Worm (Caenorhabditis elegans): ENCODE data around the gene C10C5.3.

Gene C10C5.3

ce11 chrIV:9403761-9404420 lies 29.3 kb downstream of the C10C5.3 start (continued):
- TF ChIP-seq sptf-1 (tag; optimal IDR thresholded peaks at IDR 0.05) (no peak), aly-2 (tag; optimal IDR thresholded peaks at IDR 0.05) (no peak), zip-4 (GFP tag; optimal IDR thresholded peaks at IDR 0.05) (no peak), xbp-1 (tag; optimal IDR thresholded peaks at IDR 0.05) (peak; percentile 45), lir-3 (tag; optimal IDR thresholded peaks at IDR 0.05; ENCODE audit: poor library complexity) (no peak), rnt-1 (tag; optimal IDR thresholded peaks at IDR 0.05) (peak; percentile 45), F16B12.6 (tag; optimal IDR thresholded peaks at IDR 0.05) (no peak), hlh-17 (GFP tag; optimal IDR thresholded peaks at IDR 0.05; ENCODE audit: borderline replicate concordance) (no peak), tbx-2 (tag; optimal IDR thresholded peaks at IDR 0.05) (peak; percentile 22), nhr-20 (tag; optimal IDR thresholded peaks at IDR 0.05) (no peak), nhr-19 (GFP tag; conservative IDR thresholded peaks at IDR 0.05) (peak; percentile 36; the same call in 1 of the 2 replicates), fkh-8 (tag; optimal IDR thresholded peaks at IDR 0.05) (no peak), dpl-1 (GFP tag; optimal IDR thresholded peaks at IDR 0.05) (peak; percentile 87 to 90 (median 90)), dsc-1 (tag; optimal IDR thresholded peaks at IDR 0.05) (peak; percentile 17), nhr-90 (tag; optimal IDR thresholded peaks at IDR 0.05; ENCODE audit: poor library complexity) (no peak), nhr-47 (tag; optimal IDR thresholded peaks at IDR 0.05) (peak; percentile 57), nhr-85 (tag) (peak; percentile 75), nhr-71 (tag; optimal IDR thresholded peaks at IDR 0.05) (peak; percentile 49)

ce11 chrIV:9408004-9408403 lies 33.4 kb downstream of the C10C5.3 start, which contains the start of gene F56D5.5:
Gene F56D5.5 (minus strand): TSS chrIV:9408104.
- TF ChIP-seq sptf-1 (tag; optimal IDR thresholded peaks at IDR 0.05) = no peak
- TF ChIP-seq ets-5 (GFP tag; IDR thresholded peaks at IDR 0.05) = no peak
- no peak for TF ChIP-seq irx-1 (tag; optimal IDR thresholded peaks at IDR 0.05)
- no peak for TF ChIP-seq aly-2 (tag; optimal IDR thresholded peaks at IDR 0.05)
- TF ChIP-seq grh-1 (GFP tag; IDR thresholded peaks at IDR 0.05) = no peak
- TF ChIP-seq isw-1 (GFP tag; IDR thresholded peaks at IDR 0.05) = no peak
- TF ChIP-seq ama-1 (optimal IDR thresholded peaks at IDR 0.05) = no peak
- TF ChIP-seq unc-62 (GFP tag; optimal IDR thresholded peaks at IDR 0.05) = no peak
- no peak for TF ChIP-seq mab-9 (GFP tag; IDR thresholded peaks at IDR 0.05)
- TF ChIP-seq xbp-1 (tag; optimal IDR thresholded peaks at IDR 0.05) = no peak
- no peak for TF ChIP-seq zip-4 (GFP tag; optimal IDR thresholded peaks at IDR 0.05)
- no peak for TF ChIP-seq sup-37 (GFP tag; optimal IDR thresholded peaks at IDR 0.05)
- TF ChIP-seq ceh-88 (GFP tag; IDR thresholded peaks at IDR 0.05) = no peak
- no peak for TF ChIP-seq unc-30 (tag; optimal IDR thresholded peaks at IDR 0.05)
- no peak for TF ChIP-seq nhr-90 (tag; optimal IDR thresholded peaks at IDR 0.05; ENCODE audit: poor library complexity)
- no peak for TF ChIP-seq lin-35 (GFP tag; optimal IDR thresholded peaks at IDR 0.05)
- no peak for TF ChIP-seq nhr-76 (tag; optimal IDR thresholded peaks at IDR 0.05)
- TF ChIP-seq lin-13 (GFP tag; optimal IDR thresholded peaks at IDR 0.05) = no peak

- no peak for TF ChIP-seq pqm-1 (tag; optimal IDR thresholded peaks at IDR 0.05)
- no peak for TF ChIP-seq zag-1 (tag; optimal IDR thresholded peaks at IDR 0.05)
- TF ChIP-seq nhr-84 (tag; optimal IDR thresholded peaks at IDR 0.05) = no peak
- no peak for TF ChIP-seq swsn-7 (tag; optimal IDR thresholded peaks at IDR 0.05)
- TF ChIP-seq unc-30 (tag; optimal IDR thresholded peaks at IDR 0.05) = no peak
- no peak for TF ChIP-seq nhr-76 (tag; optimal IDR thresholded peaks at IDR 0.05)
- no peak for TF ChIP-seq efl-1 (optimal IDR thresholded peaks at IDR 0.05)
- peak in 1 of 2 experiments; percentile 62 for TF ChIP-seq efl-1 (GFP tag; optimal IDR thresholded peaks at IDR 0.05 in 1 of 2)
Observed at ce11 chrIV:9422408-9422807, 47.8 kb downstream of the C10C5.3 start, which contains the start of gene F56D5.9. Gene F56D5.9 (minus strand): TSS chrIV:9422508.

ce11 chrIV:9423095-9423494 lies 48.5 kb downstream of the C10C5.3 start, which contains the start of gene srxa-2:
Gene srxa-2 (plus strand): TSS chrIV:9423395.
- TF ChIP-seq nhr-12 (tag; optimal IDR thresholded peaks at IDR 0.05) = no peak
- peak; percentile 7 for TF ChIP-seq fkh-8 (tag; optimal IDR thresholded peaks at IDR 0.05)

Measured in whole organism, L1 larva.